Fruit fly (Drosophila melanogaster) whole organism, wandering third instar larva: ENCODE measurements around the gene Dip-C.
A peak's percentile ranks its signal among the peaks of the same experiment; 100 is the strongest.

ENCODE experiments used
- Abd-B ChIP-seq: fragments of >200 bp; optimal IDR thresholded peaks from 2 replicates; lab custom pipeline; 2017; ENCODE audit warnings: missing biosample characterization, missing genetic modification characterization
- CrebA ChIP-seq: fragments of 200-800 bp; sonication (Bioruptor generic); optimal IDR thresholded peaks from 2 replicates; lab custom pipeline; 2016; ENCODE audit warnings: missing biosample characterization, mild to moderate bottlenecking, missing genetic modification characterization, borderline replicate concordance
- Hr83 ChIP-seq: fragments of 200-300 bp; sonication (Bioruptor generic); optimal IDR thresholded peaks from 2 replicates; lab custom pipeline; 2016; ENCODE audit warnings: missing biosample characterization, mild to moderate bottlenecking, missing genetic modification characterization, moderate library complexity; ENCODE audit not compliant: poor library complexity, severe bottlenecking
- Myc ChIP-seq: fragments of >200 bp; optimal IDR thresholded peaks from 2 replicates; lab custom pipeline; 2017
- dsf ChIP-seq: sonication (Bioruptor generic); optimal IDR thresholded peaks from 2 replicates; lab custom pipeline; 2016; ENCODE audit warnings: missing biosample characterization, missing genetic modification characterization, borderline replicate concordance
- fru ChIP-seq: fragments of 200-800 bp; sonication (Bioruptor generic); optimal IDR thresholded peaks from 3 replicates; lab custom pipeline; 2016; ENCODE audit warnings: missing biosample characterization, mild to moderate bottlenecking, missing genetic modification characterization
- h ChIP-seq: fragments of 200-800 bp; sonication (Bioruptor generic); optimal IDR thresholded peaks from 3 replicates; lab custom pipeline; 2016; ENCODE audit warnings: missing biosample characterization, mild to moderate bottlenecking, missing genetic modification characterization
- pan ChIP-seq: fragments of >200 bp; optimal IDR thresholded peaks from 2 replicates; lab custom pipeline; 2017
- psq ChIP-seq: fragments of 200-800 bp; sonication (Bioruptor generic); optimal IDR thresholded peaks from 3 replicates; lab custom pipeline; 2017; ENCODE audit warnings: missing biosample characterization, mild to moderate bottlenecking, missing genetic modification characterization, moderate library complexity
- usp ChIP-seq: fragments of >200 bp; optimal IDR thresholded peaks from 2 replicates; lab custom pipeline; 2017; ENCODE audit warnings: missing biosample characterization, missing genetic modification characterization
- woc ChIP-seq: sonication (Bioruptor generic); optimal IDR thresholded peaks from 2 replicates; lab custom pipeline; 2016; ENCODE audit warnings: missing biosample characterization, mild to moderate bottlenecking, missing genetic modification characterization

DNA sequence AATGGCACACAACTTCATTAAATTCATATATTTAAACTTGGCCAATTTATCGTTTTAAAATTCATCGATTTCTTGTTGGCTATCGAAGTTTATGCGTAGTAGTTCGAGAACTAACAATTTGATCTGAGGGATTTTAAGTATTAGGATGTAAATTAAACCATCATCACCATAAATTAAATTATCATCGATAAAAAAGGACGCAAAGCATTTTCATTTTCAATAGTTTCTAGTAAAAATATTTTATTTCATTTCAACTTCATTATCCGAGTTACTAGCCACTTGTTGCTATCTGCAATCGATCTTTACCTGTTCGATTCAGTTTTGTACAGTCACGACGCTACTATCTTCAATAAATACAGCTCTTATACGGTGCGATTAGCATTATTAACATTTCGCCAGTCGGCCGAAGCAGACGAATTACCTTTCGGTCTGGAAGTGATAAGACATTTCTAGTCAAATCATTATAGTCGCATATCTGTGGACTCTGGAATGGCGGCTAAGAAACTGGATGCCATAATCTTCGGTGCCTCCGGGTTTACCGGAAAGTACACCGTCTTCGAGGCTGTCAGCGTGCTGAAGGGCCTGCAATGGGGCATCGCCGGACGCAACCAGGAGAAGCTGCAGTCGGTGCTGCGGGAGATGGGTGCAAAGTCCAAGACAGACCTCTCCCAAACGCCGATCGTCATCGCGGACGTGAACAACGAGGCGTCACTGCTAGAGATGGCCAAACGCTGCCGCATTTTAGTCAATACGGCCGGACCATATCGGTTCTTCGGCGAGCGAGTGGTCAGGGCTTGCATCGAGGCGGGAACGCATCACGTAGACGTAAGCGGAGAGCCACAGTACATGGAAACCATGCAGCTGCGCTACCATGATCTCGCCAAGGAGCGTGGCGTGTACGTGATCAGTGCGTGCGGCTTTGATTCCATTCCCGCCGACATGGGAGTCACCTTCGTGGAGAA lies 7.0 kb downstream of the Dip-C start, which contains the start of gene CG5167:
- TF ChIP-seq dsf: no peak
- no peak for TF ChIP-seq Myc (lab: Kevin White, UChicago)
- TF ChIP-seq pan (lab: Kevin White, UChicago): no peak
- TF ChIP-seq woc (GFP tag; lab: Kevin White, UChicago): peak; percentile 48
- TF ChIP-seq psq: peak; percentile 54
- no peak for TF ChIP-seq CrebA (GFP tag; lab: Kevin White, UChicago)
- TF ChIP-seq fru (GFP tag; lab: Kevin White, UChicago): peak; percentile 82
- TF ChIP-seq usp (GFP tag; lab: Kevin White, UChicago): no peak
- TF ChIP-seq Hr83: no peak
- no peak for TF ChIP-seq Abd-B (GFP tag; lab: Kevin White, UChicago)
- peak; percentile 58 for TF ChIP-seq h (GFP tag; lab: Kevin White, UChicago)
